Worm (Caenorhabditis elegans) whole organism, L4 larva: ENCODE results near the gene nhr-76.

Experiments
- duxl-1 ChIP-seq: sonication (generic microtip); optimal IDR thresholded peaks from 2 replicates; lab custom pipeline; 2016; ENCODE audit warnings: mild to moderate bottlenecking, missing genetic modification characterization, moderate library complexity, missing compliant biosample characterization; ENCODE audit not compliant: poor library complexity
- fos-1 ChIP-seq: fragments of 150-350 bp; optimal IDR thresholded peaks from 2 replicates; lab custom pipeline; 2014; ENCODE audit warnings: missing biosample characterization, missing genetic modification characterization
- lim-7 ChIP-seq: fragments of 200-800 bp; sonication (Bioruptor generic); IDR thresholded peaks from 2 replicates; pipeline ENCODE4 v1.3.6; 2022; ENCODE audit warnings: missing genetic modification characterization, missing compliant biosample characterization
- pha-4 ChIP-seq, 2 experiments: fragments of 150-350 bp in 1 of 2; fragments of 200-800 bp in 1 of 2; sonication (Bioruptor generic) in 1 of 2; IDR thresholded peaks in 1 of 2; optimal IDR thresholded peaks in 1 of 2; 2 replicates each; pipeline versions ENCODE4 v1.3.6 to Lab custom; 2014 to 2022; ENCODE audit warnings: missing genetic modification characterization in 2 of 2, missing genetic modification reagents in 2 of 2, missing biosample characterization in 1 of 2, missing compliant biosample characterization in 1 of 2

ce11 chrIV:604144-604543, 23.2 kb upstream of the nhr-76 start, which contains the start of gene col-102:
- TF ChIP-seq pha-4 (GFP tag; IDR thresholded peaks at IDR 0.05; lab: Robert Waterston, UW) (no peak), pha-4 (tag; optimal IDR thresholded peaks at IDR 0.05; lab: Kevin White, UChicago) (no peak), lim-7 (GFP tag; lab: Robert Waterston, UW) (no peak), duxl-1 (no peak), fos-1 (tag; lab: Kevin White, UChicago) (no peak)
